Fruit fly (Drosophila melanogaster): ENCODE data around the gene Cyp4d2.

The Cyp4d2 gene

DNA sequence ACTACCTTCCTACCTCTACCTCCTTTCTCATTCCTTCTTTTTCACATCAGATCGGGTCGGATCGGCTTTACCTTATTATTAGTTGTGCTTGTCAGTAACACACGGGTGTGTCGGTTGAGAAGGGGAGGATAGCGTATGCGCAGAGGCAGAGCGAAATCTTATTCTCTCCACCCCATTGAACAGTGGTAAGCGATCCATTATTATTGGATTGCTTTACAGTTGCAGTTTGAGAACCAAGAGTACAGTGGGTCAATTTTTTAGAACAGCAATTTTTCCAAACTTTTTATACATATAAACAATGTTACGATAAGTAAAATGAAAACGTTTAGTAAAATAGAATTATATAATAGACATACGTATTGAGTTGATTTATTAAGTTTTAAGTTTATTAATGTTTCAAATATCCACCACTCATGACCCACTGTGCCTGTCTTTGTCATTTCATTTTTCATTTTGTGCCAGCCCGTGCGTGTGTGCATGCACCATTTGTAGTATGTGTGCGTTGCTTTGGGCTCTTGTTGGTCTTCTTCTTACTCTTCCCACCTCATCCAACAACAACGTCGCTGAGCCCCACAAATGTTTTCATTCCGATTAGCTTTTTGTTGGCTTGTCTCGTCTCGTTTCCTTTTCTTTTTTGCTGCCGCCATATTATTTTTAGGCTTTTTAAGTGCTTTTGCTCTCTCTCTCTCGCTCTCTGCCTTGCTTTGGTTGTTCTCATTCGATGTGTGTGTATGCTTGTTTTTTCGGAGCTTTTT lies 38.0 kb upstream of the Cyp4d2 start (continued):
- TF ChIP-seq Oli (tag; optimal IDR thresholded peaks at IDR 0.05) (peak; percentile 99), odd (GFP tag; optimal IDR thresholded peaks at IDR 0.05) (peak; percentile 99), CG9609 (GFP tag; optimal IDR thresholded peaks at IDR 0.05) (peak; percentile 91), CG17568 (GFP tag; optimal IDR thresholded peaks at IDR 0.05) (peak; percentile 99), ranshi (GFP tag; IDR thresholded peaks at IDR 0.05) (peak; percentile 98), twi (tag; optimal IDR thresholded peaks at IDR 0.05) (peak; percentile 97), CG7357 (GFP tag; IDR thresholded peaks at IDR 0.05) (peak; percentile 96), CG8281 (tag; optimal IDR thresholded peaks at IDR 0.05) (peak; percentile 95), CG17361 (GFP tag; IDR thresholded peaks at IDR 0.05) (peak; percentile 96), CG11696 (GFP tag; IDR thresholded peaks at IDR 0.05) (peak; percentile 95), CG31441 (GFP tag; IDR thresholded peaks at IDR 0.05) (peak; percentile 91), disco-r (GFP tag; optimal IDR thresholded peaks at IDR 0.05) (peak; percentile 94), shn (GFP tag; optimal IDR thresholded peaks at IDR 0.05) (peak; percentile 85), CG8290 (GFP tag; optimal IDR thresholded peaks at IDR 0.05) (peak; percentile 96), CG8290 (tag; optimal IDR thresholded peaks at IDR 0.05) (peak; percentile 88 to 94), pnt (GFP tag; optimal IDR thresholded peaks at IDR 0.05) (peak; percentile 89), CG6765 (GFP tag; optimal IDR thresholded peaks at IDR 0.05) (peak; percentile 99), ci (GFP tag; IDR thresholded peaks at IDR 0.05) (peak; percentile 98), ro (GFP tag; IDR thresholded peaks at IDR 0.05) (peak; percentile 96), Dad (GFP tag; optimal IDR thresholded peaks at IDR 0.05) (peak; percentile 93), CHES-1-like (GFP tag; optimal IDR thresholded peaks at IDR 0.05) (peak; percentile 87), wek (GFP tag; optimal IDR thresholded peaks at IDR 0.05) (peak; percentile 93), CG5180 (GFP tag; optimal IDR thresholded peaks at IDR 0.05) (peak; percentile 93), lov (optimal IDR thresholded peaks at IDR 0.05) (no peak), lov (GFP tag; IDR thresholded peaks at IDR 0.05) (peak; percentile 96), HLHmδ (GFP tag; optimal IDR thresholded peaks at IDR 0.05) (no peak), TFAM (GFP tag; optimal IDR thresholded peaks at IDR 0.05) (peak; percentile 96), Mad (GFP tag; optimal IDR thresholded peaks at IDR 0.05) (peak; percentile 95), CG11695 (GFP tag; IDR thresholded peaks at IDR 0.05) (peak; percentile 100), Dp (GFP tag; optimal IDR thresholded peaks at IDR 0.05) (peak; percentile 8), CG11723 (GFP tag; optimal IDR thresholded peaks at IDR 0.05) (peak; percentile 99), ab (GFP tag; optimal IDR thresholded peaks at IDR 0.05) (peak; percentile 20), CG10274 (GFP tag; optimal IDR thresholded peaks at IDR 0.05) (peak; percentile 96), CG9215 (GFP tag; IDR thresholded peaks at IDR 0.05) (peak; percentile 98), tna (GFP tag; IDR thresholded peaks at IDR 0.05; ENCODE audit: partially characterized antibody) (peak; percentile 66; the same call in 1 of the 2 replicates), Lpt (GFP tag; optimal IDR thresholded peaks at IDR 0.05) (no peak), slbo (GFP tag; IDR thresholded peaks at IDR 0.05) (peak; percentile 99), CG12104 (GFP tag; optimal IDR thresholded peaks at IDR 0.05) (peak; percentile 99), Sin3A (optimal IDR thresholded peaks at IDR 0.05) (no peak), tx (GFP tag; optimal IDR thresholded peaks at IDR 0.05) (peak; percentile 90), CG9437 (GFP tag; optimal IDR thresholded peaks at IDR 0.05) (peak; percentile 93), CG18262 (tag; optimal IDR thresholded peaks at IDR 0.05) (peak; percentile 99), gfzf (GFP tag; optimal IDR thresholded peaks at IDR 0.05) (no peak), CG2120 (GFP tag; optimal IDR thresholded peaks at IDR 0.05) (peak; percentile 98), CG14441 (GFP tag; IDR thresholded peaks at IDR 0.05) (peak; percentile 98), HmgD (GFP tag; optimal IDR thresholded peaks at IDR 0.05) (peak; percentile 42), luna (GFP tag; optimal IDR thresholded peaks at IDR 0.05) (peak; percentile 69), CG17612 (GFP tag; IDR thresholded peaks at IDR 0.05) (peak; percentile 97), CG1603 (tag; optimal IDR thresholded peaks at IDR 0.05) (peak; percentile 94), CG32772 (GFP tag; IDR thresholded peaks at IDR 0.05) (peak; percentile 98), cas (GFP tag; IDR thresholded peaks at IDR 0.05) (peak; percentile 96)

All from whole organism, embryonic.